Fruit fly (Drosophila melanogaster) whole organism, wandering third instar larva: ENCODE data around the gene CG33169.

Experiments used
- Abd-B ChIP-seq: fragments of >200 bp; optimal IDR thresholded peaks from 2 replicates; lab custom pipeline; 2017; ENCODE audit warnings: missing biosample characterization, missing genetic modification characterization
- CG32264 ChIP-seq: fragments of 200-800 bp; sonication (Bioruptor generic); optimal IDR thresholded peaks from 2 replicates; lab custom pipeline; 2016; ENCODE audit warnings: missing biosample characterization, missing genetic modification characterization
- CG9705 ChIP-seq: fragments of 200-800 bp; sonication (Bioruptor generic); optimal IDR thresholded peaks from 2 replicates; lab custom pipeline; 2018; ENCODE audit warnings: missing biosample characterization, mild to moderate bottlenecking, missing genetic modification characterization
- CrebA ChIP-seq: fragments of 200-800 bp; sonication (Bioruptor generic); optimal IDR thresholded peaks from 2 replicates; lab custom pipeline; 2016; ENCODE audit warnings: missing biosample characterization, mild to moderate bottlenecking, missing genetic modification characterization, borderline replicate concordance
- Dfd ChIP-seq: fragments of >200 bp; optimal IDR thresholded peaks from 2 replicates; lab custom pipeline; 2017; ENCODE audit warnings: missing biosample characterization, missing genetic modification characterization
- Dif ChIP-seq: fragments of 200-275, 200-300 bp; sonication (Bioruptor generic); optimal IDR thresholded peaks from 2 replicates; lab custom pipeline; 2018; ENCODE audit warnings: missing biosample characterization, missing genetic modification characterization; ENCODE audit not compliant: partially characterized antibody
- GATAd ChIP-seq: sonication (Bioruptor generic); optimal IDR thresholded peaks from 2 replicates; lab custom pipeline; 2016; ENCODE audit warnings: missing biosample characterization, missing genetic modification characterization
- HLH106 ChIP-seq: fragments of 200-800 bp; optimal IDR thresholded peaks from 3 replicates; lab custom pipeline; 2019; ENCODE audit warnings: missing biosample characterization, mild to moderate bottlenecking, missing genetic modification characterization, moderate library complexity
- Hnf4 ChIP-seq: fragments of 200-800 bp; sonication (Bioruptor generic); optimal IDR thresholded peaks from 2 replicates; lab custom pipeline; 2016; ENCODE audit warnings: missing biosample characterization, mild to moderate bottlenecking, missing genetic modification characterization
- Hr78 ChIP-seq: fragments of >200 bp; optimal IDR thresholded peaks from 2 replicates; lab custom pipeline; 2017; ENCODE audit warnings: missing biosample characterization, missing genetic modification characterization
- Hr83 ChIP-seq: fragments of 200-300 bp; sonication (Bioruptor generic); optimal IDR thresholded peaks from 2 replicates; lab custom pipeline; 2016; ENCODE audit warnings: missing biosample characterization, mild to moderate bottlenecking, missing genetic modification characterization, moderate library complexity; ENCODE audit not compliant: poor library complexity, severe bottlenecking
- Jra ChIP-seq: sonication (Bioruptor generic); optimal IDR thresholded peaks from 2 replicates; lab custom pipeline; 2016; ENCODE audit warnings: missing biosample characterization, missing genetic modification characterization
- Mio ChIP-seq: sonication (Bioruptor generic); optimal IDR thresholded peaks from 2 replicates; lab custom pipeline; 2016; ENCODE audit warnings: missing biosample characterization, missing genetic modification characterization
- Myc ChIP-seq: fragments of >200 bp; optimal IDR thresholded peaks from 2 replicates; lab custom pipeline; 2017
- N ChIP-seq: fragments of >200 bp; optimal IDR thresholded peaks from 2 replicates; lab custom pipeline; 2018; ENCODE audit warnings: missing biosample characterization, missing external identifiers, missing genetic modification characterization
- OdsH ChIP-seq: fragments of 200-800 bp; sonication (Bioruptor generic); optimal IDR thresholded peaks from 2 replicates; lab custom pipeline; 2016; ENCODE audit warnings: missing biosample characterization, mild to moderate bottlenecking, missing genetic modification characterization
- Rel ChIP-seq, 2 experiments: fragments of 200-800 bp; sonication (Bioruptor generic) in 1 of 2; optimal IDR thresholded peaks; 2 replicates in 1 of 2; 3 replicates in 1 of 2; lab custom pipeline; 2016 to 2019; ENCODE audit warnings: mild to moderate bottlenecking in 2 of 2, missing biosample characterization in 2 of 2, missing genetic modification characterization in 2 of 2, moderate library complexity in 1 of 2
- Sp1 ChIP-seq: fragments of 200-800 bp; sonication (Bioruptor generic); optimal IDR thresholded peaks from 3 replicates; lab custom pipeline; 2019; ENCODE audit warnings: missing biosample characterization, mild to moderate bottlenecking, missing genetic modification characterization, moderate library complexity
- Vsx2 ChIP-seq: fragments of 200-300, 225-300 bp; sonication (Bioruptor generic); optimal IDR thresholded peaks from 2 replicates; lab custom pipeline; 2018; ENCODE audit warnings: missing biosample characterization, missing genetic modification characterization; ENCODE audit not compliant: partially characterized antibody
- br ChIP-seq: fragments of 200-800 bp; sonication (Bioruptor generic); optimal IDR thresholded peaks from 2 replicates; lab custom pipeline; 2016; ENCODE audit warnings: missing biosample characterization, missing genetic modification characterization
- brk ChIP-seq: fragments of 200-800 bp; sonication (Bioruptor generic); optimal IDR thresholded peaks from 2 replicates; lab custom pipeline; 2016; ENCODE audit warnings: missing biosample characterization, mild to moderate bottlenecking, missing genetic modification characterization
- dl ChIP-seq, 2 experiments: fragments of 175-275, 200-275 bp in 1 of 2; fragments of 200-275 bp in 1 of 2; sonication (Bioruptor generic); optimal IDR thresholded peaks; lab custom pipeline; 2018; ENCODE audit warnings: mild to moderate bottlenecking in 2 of 2, missing biosample characterization in 2 of 2, missing genetic modification characterization in 2 of 2, moderate library complexity in 2 of 2; ENCODE audit not compliant: partially characterized antibody in 2 of 2, insufficient read depth in 1 of 2
- dmrt93B ChIP-seq: fragments of 200-800 bp; sonication (Bioruptor generic); optimal IDR thresholded peaks from 2 replicates; lab custom pipeline; 2018; ENCODE audit warnings: missing biosample characterization, mild to moderate bottlenecking, missing genetic modification characterization
- dsf ChIP-seq: sonication (Bioruptor generic); optimal IDR thresholded peaks from 2 replicates; lab custom pipeline; 2016; ENCODE audit warnings: missing biosample characterization, missing genetic modification characterization, borderline replicate concordance
- ey ChIP-seq: fragments of 200-800 bp; sonication (Bioruptor generic); optimal IDR thresholded peaks from 2 replicates; lab custom pipeline; 2016; ENCODE audit warnings: missing biosample characterization, missing genetic modification characterization
- foxo ChIP-seq, 2 experiments: fragments of 200-800 bp; sonication (Bioruptor generic); optimal IDR thresholded peaks; 2 replicates in 1 of 2; 3 replicates in 1 of 2; lab custom pipeline; 2016 to 2017; ENCODE audit warnings: missing biosample characterization in 2 of 2, missing genetic modification characterization in 2 of 2
- fru ChIP-seq: fragments of 200-800 bp; sonication (Bioruptor generic); optimal IDR thresholded peaks from 3 replicates; lab custom pipeline; 2016; ENCODE audit warnings: missing biosample characterization, mild to moderate bottlenecking, missing genetic modification characterization
- h ChIP-seq: fragments of 200-800 bp; sonication (Bioruptor generic); optimal IDR thresholded peaks from 3 replicates; lab custom pipeline; 2016; ENCODE audit warnings: missing biosample characterization, mild to moderate bottlenecking, missing genetic modification characterization
- jim ChIP-seq: fragments of 175-275, 200-325 bp; sonication (Bioruptor generic); optimal IDR thresholded peaks from 2 replicates; lab custom pipeline; 2016; ENCODE audit warnings: missing biosample characterization, mild to moderate bottlenecking, missing genetic modification characterization
- lola ChIP-seq: fragments of >200 bp; optimal IDR thresholded peaks from 2 replicates; lab custom pipeline; 2017; ENCODE audit warnings: missing biosample characterization, missing genetic modification characterization
- pan ChIP-seq: fragments of >200 bp; optimal IDR thresholded peaks from 2 replicates; lab custom pipeline; 2017
- psq ChIP-seq: fragments of 200-800 bp; sonication (Bioruptor generic); optimal IDR thresholded peaks from 3 replicates; lab custom pipeline; 2017; ENCODE audit warnings: missing biosample characterization, mild to moderate bottlenecking, missing genetic modification characterization, moderate library complexity
- rgr ChIP-seq: fragments of 200-800 bp; sonication (Bioruptor generic); optimal IDR thresholded peaks from 3 replicates; lab custom pipeline; 2016; ENCODE audit warnings: missing biosample characterization, mild to moderate bottlenecking, missing genetic modification characterization
- sage ChIP-seq: fragments of 200-800 bp; sonication (Bioruptor generic); optimal IDR thresholded peaks from 2 replicates; lab custom pipeline; 2016; ENCODE audit warnings: missing biosample characterization, mild to moderate bottlenecking, missing genetic modification characterization
- sv ChIP-seq: fragments of 200-800 bp; sonication (Bioruptor generic); optimal IDR thresholded peaks from 3 replicates; lab custom pipeline; 2016; ENCODE audit warnings: missing biosample characterization, missing genetic modification characterization
- tai ChIP-seq: sonication (Bioruptor generic); optimal IDR thresholded peaks from 2 replicates; lab custom pipeline; 2016; ENCODE audit warnings: missing biosample characterization, missing genetic modification characterization
- usp ChIP-seq: fragments of >200 bp; optimal IDR thresholded peaks from 2 replicates; lab custom pipeline; 2017; ENCODE audit warnings: missing biosample characterization, missing genetic modification characterization
- woc ChIP-seq: sonication (Bioruptor generic); optimal IDR thresholded peaks from 2 replicates; lab custom pipeline; 2016; ENCODE audit warnings: missing biosample characterization, mild to moderate bottlenecking, missing genetic modification characterization

Gene CG33169

dm6 chr3L:22877934-22878333 is 14.3 kb downstream of the CG33169 start:
- TF ChIP-seq woc (GFP tag; lab: Kevin White, UChicago) (no peak), Hnf4 (GFP tag; lab: Kevin White, UChicago) (no peak), ey (GFP tag; lab: Kevin White, UChicago) (no peak), CG9705 (GFP tag; lab: Kevin White, UChicago) (no peak), sage (GFP tag; lab: Kevin White, UChicago) (no peak), h (GFP tag; lab: Kevin White, UChicago) (no peak), Myc (peak; percentile 66), Dfd (GFP tag; lab: Kevin White, UChicago) (no peak), Vsx2 (GFP tag; lab: Kevin White, UChicago) (no peak), Hr83 (GFP tag; lab: Kevin White, UChicago) (peak; percentile 34), HLH106 (tag; lab: Kevin White, UChicago) (no peak), tai (no peak), Abd-B (no peak), usp (GFP tag; lab: Kevin White, UChicago) (no peak), fru (GFP tag; lab: Kevin White, UChicago) (no peak), pan (lab: Kevin White, UChicago) (no peak), CG32264 (GFP tag; lab: Kevin White, UChicago) (no peak), brk (GFP tag; lab: Kevin White, UChicago) (no peak), N (no peak), Dif (GFP tag; lab: Kevin White, UChicago) (no peak), Rel (GFP tag; optimal IDR thresholded peaks at IDR 0.05; lab: Kevin White, UChicago) (no peak), Rel (tag; optimal IDR thresholded peaks at IDR 0.05; lab: Kevin White, UChicago) (peak; percentile 47), Jra (GFP tag; lab: Kevin White, UChicago) (no peak), CrebA (no peak), Mio (no peak), dl (GFP tag; optimal IDR thresholded peaks at IDR 0.05; lab: Kevin White, UChicago; ENCODE audit: insufficient read depth in 1 of 2, partially characterized antibody in 2 of 2) (no peak), br (GFP tag; lab: Kevin White, UChicago) (no peak), OdsH (GFP tag; lab: Kevin White, UChicago) (peak; percentile 0), GATAd (no peak), Sp1 (GFP tag; lab: Kevin White, UChicago) (no peak), dmrt93B (GFP tag; lab: Kevin White, UChicago) (no peak), psq (GFP tag; lab: Kevin White, UChicago) (no peak), rgr (GFP tag; lab: Kevin White, UChicago) (peak; percentile 8), lola (GFP tag; lab: Kevin White, UChicago) (no peak), jim (no peak), Hr78 (GFP tag; lab: Kevin White, UChicago) (no peak), foxo (GFP tag; optimal IDR thresholded peaks at IDR 0.05; lab: Kevin White, UChicago) (no peak), dsf (GFP tag; lab: Kevin White, UChicago) (no peak), sv (GFP tag; lab: Kevin White, UChicago) (no peak)

- TF ChIP-seq dmrt93B (GFP tag; lab: Kevin White, UChicago), result peak; percentile 100
- TF ChIP-seq Hr78 (GFP tag; lab: Kevin White, UChicago), result no peak
- TF ChIP-seq ey (GFP tag; lab: Kevin White, UChicago), result peak; percentile 100
- no peak for TF ChIP-seq pan (lab: Kevin White, UChicago)
- TF ChIP-seq Rel (GFP tag; optimal IDR thresholded peaks at IDR 0.05; lab: Kevin White, UChicago), result peak; percentile 99
- TF ChIP-seq Rel (tag; optimal IDR thresholded peaks at IDR 0.05; lab: Kevin White, UChicago), result peak; percentile 94
- TF ChIP-seq brk (GFP tag; lab: Kevin White, UChicago), result peak; percentile 98
- peak; percentile 100 for TF ChIP-seq h (GFP tag; lab: Kevin White, UChicago)
- TF ChIP-seq woc (GFP tag; lab: Kevin White, UChicago), result peak; percentile 99
- peak; percentile 100 for TF ChIP-seq HLH106 (tag; lab: Kevin White, UChicago)
- peak; percentile 97 for TF ChIP-seq Mio
- TF ChIP-seq Dfd (GFP tag; lab: Kevin White, UChicago), result peak; percentile 95
- peak; percentile 100 for TF ChIP-seq br (GFP tag; lab: Kevin White, UChicago)
- TF ChIP-seq rgr (GFP tag; lab: Kevin White, UChicago), result peak; percentile 100
- peak; percentile 100 for TF ChIP-seq OdsH (GFP tag; lab: Kevin White, UChicago)
- TF ChIP-seq Myc, result peak; percentile 92
- peak; percentile 99 to 100 for TF ChIP-seq foxo (GFP tag; optimal IDR thresholded peaks at IDR 0.05; lab: Kevin White, UChicago)
- TF ChIP-seq Dif (GFP tag; lab: Kevin White, UChicago), result peak; percentile 39
- peak; percentile 98 for TF ChIP-seq CrebA
- TF ChIP-seq lola (GFP tag; lab: Kevin White, UChicago), result no peak
- TF ChIP-seq Abd-B, result no peak
- peak; percentile 99 for TF ChIP-seq sage (GFP tag; lab: Kevin White, UChicago)
- TF ChIP-seq Hnf4 (GFP tag; lab: Kevin White, UChicago), result peak; percentile 100
- peak; percentile 100 for TF ChIP-seq sv (GFP tag; lab: Kevin White, UChicago)
- peak; percentile 99 for TF ChIP-seq Hr83 (GFP tag; lab: Kevin White, UChicago)
- peak; percentile 97 for TF ChIP-seq dsf (GFP tag; lab: Kevin White, UChicago)
- TF ChIP-seq GATAd, result peak; percentile 99
- peak; percentile 99 for TF ChIP-seq CG32264 (GFP tag; lab: Kevin White, UChicago)
- no peak for TF ChIP-seq dl (GFP tag; optimal IDR thresholded peaks at IDR 0.05; lab: Kevin White, UChicago; ENCODE audit: insufficient read depth in 1 of 2, partially characterized antibody in 2 of 2)
- peak; percentile 99 for TF ChIP-seq CG9705 (GFP tag; lab: Kevin White, UChicago)
- peak; percentile 99 for TF ChIP-seq tai
- TF ChIP-seq jim, result peak; percentile 92
- peak; percentile 100 for TF ChIP-seq fru (GFP tag; lab: Kevin White, UChicago)
- peak; percentile 99 for TF ChIP-seq Jra (GFP tag; lab: Kevin White, UChicago)
- TF ChIP-seq N, result no peak
- no peak for TF ChIP-seq usp (GFP tag; lab: Kevin White, UChicago)
- TF ChIP-seq psq (GFP tag; lab: Kevin White, UChicago), result peak; percentile 99
- TF ChIP-seq Sp1 (GFP tag; lab: Kevin White, UChicago), result peak; percentile 100
- TF ChIP-seq Vsx2 (GFP tag; lab: Kevin White, UChicago), result no peak
Observed at dm6 chr3L:22878723-22879343, 15.2 kb downstream of the CG33169 start, which contains the start of the genes Chro and Ssl1. TSS of gene Chro (minus strand) at chr3L:22878984. TSS of gene Ssl1 (plus strand) at chr3L:22879089.
